Worm (Caenorhabditis elegans) whole organism, early embryonic: ENCODE data around the gene cest-25.

Experiments used
- F13C5.2 ChIP-seq: sonication (generic microtip); optimal IDR thresholded peaks from 2 replicates; lab custom pipeline; 2017; ENCODE audit warnings: mild to moderate bottlenecking, missing genetic modification characterization, inconsistent platforms, missing compliant biosample characterization
- aly-1 ChIP-seq: sonication (generic microtip); optimal IDR thresholded peaks from 2 replicates; lab custom pipeline; 2016; ENCODE audit warnings: missing genetic modification characterization, missing compliant biosample characterization
- ama-1 ChIP-seq: fragments of 150-350 bp; optimal IDR thresholded peaks from 2 replicates; lab custom pipeline; 2014
- ceh-13 ChIP-seq: fragments of 200-800 bp; sonication (Bioruptor generic); optimal IDR thresholded peaks from 2 replicates; lab custom pipeline; 2018; ENCODE audit warnings: mild to moderate bottlenecking, missing genetic modification characterization, missing compliant biosample characterization
- ets-7 ChIP-seq: sonication (generic microtip); optimal IDR thresholded peaks from 2 replicates; lab custom pipeline; 2016; ENCODE audit warnings: missing genotype, missing genetic modification characterization, missing compliant biosample characterization
- flt-1 ChIP-seq: fragments of 200-800 bp; sonication (Bioruptor generic); IDR thresholded peaks from 2 replicates; pipeline ENCODE4 v1.3.6; 2022; ENCODE audit warnings: missing genetic modification characterization, missing compliant biosample characterization
- hmbx-1 ChIP-seq: sonication (generic microtip); optimal IDR thresholded peaks from 2 replicates; lab custom pipeline; 2016; ENCODE audit warnings: mild to moderate bottlenecking, missing genetic modification characterization, missing compliant biosample characterization
- pes-1 ChIP-seq: fragments of 200-800 bp; sonication (Bioruptor generic); IDR thresholded peaks from 2 replicates; pipeline ENCODE4 v1.3.6; 2022; ENCODE audit warnings: missing genetic modification reagents, missing genetic modification characterization, missing compliant biosample characterization
- scrt-1 ChIP-seq: fragments of 200-800 bp; sonication (Bioruptor generic); IDR thresholded peaks from 2 replicates; pipeline ENCODE4 v1.3.6; 2022; ENCODE audit warnings: missing genetic modification characterization, missing compliant biosample characterization
- tbx-11 ChIP-seq: fragments of 200-800 bp; sonication (Bioruptor generic); IDR thresholded peaks from 2 replicates; pipeline ENCODE4 v1.3.6; 2022; ENCODE audit warnings: missing genetic modification characterization, missing compliant biosample characterization
- tra-4 ChIP-seq: sonication (generic microtip); optimal IDR thresholded peaks from 2 replicates; lab custom pipeline; 2017; ENCODE audit warnings: missing genetic modification characterization, missing compliant biosample characterization

DNA sequence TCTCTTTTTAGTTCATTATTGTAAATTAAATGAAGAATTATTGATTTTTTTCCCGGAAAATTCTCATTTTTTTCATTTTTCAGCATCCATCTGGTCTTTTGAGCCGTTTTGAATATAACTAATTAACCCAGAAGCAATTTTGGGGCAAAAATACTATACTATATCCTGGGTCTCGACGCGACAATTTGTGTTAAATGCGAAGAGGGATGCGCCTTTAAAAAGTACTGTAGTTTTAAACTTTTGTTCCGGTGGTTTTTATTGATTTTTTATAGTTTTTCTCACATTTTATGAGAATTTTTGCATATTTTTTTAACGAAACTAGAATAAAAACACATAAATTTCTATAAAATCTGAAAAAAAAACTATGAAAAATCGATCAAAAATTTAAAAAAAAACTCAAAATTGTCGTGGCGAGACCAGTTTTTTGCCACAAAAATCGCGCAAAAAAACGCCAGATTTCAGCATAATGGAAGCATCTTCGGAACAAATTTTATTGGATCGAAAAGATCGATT is 48.7 kb upstream of the cest-25 start, which contains the start of gene tbcc-1:
- TF ChIP-seq ama-1 (no peak), aly-1 (tag; lab: Kevin White, UChicago) (no peak), hmbx-1 (tag; lab: Kevin White, UChicago) (no peak), tra-4 (tag; lab: Kevin White, UChicago) (no peak), F13C5.2 (tag; lab: Kevin White, UChicago) (no peak), flt-1 (GFP tag; lab: Robert Waterston, UW) (no peak), scrt-1 (GFP tag; lab: Robert Waterston, UW) (no peak), pes-1 (GFP tag; lab: Robert Waterston, UW) (no peak), ceh-13 (GFP tag; lab: Kevin White, UChicago) (no peak), ets-7 (tag; lab: Kevin White, UChicago) (no peak), tbx-11 (GFP tag; lab: Robert Waterston, UW) (no peak)
